Worm (Caenorhabditis elegans) whole organism, early embryonic: ENCODE data around the gene C45G9.5.
"Not testable (repeated sequence)": the region's sequence is repeated elsewhere in the genome, so short reads cannot be mapped to it uniquely, and the experiment has no call there.

ENCODE experiments used
- B0310.2 ChIP-seq: sonication (generic microtip); optimal IDR thresholded peaks from 2 replicates; lab custom pipeline; 2016; ENCODE audit warnings: mild to moderate bottlenecking, missing genetic modification characterization, missing compliant biosample characterization
- F13C5.2 ChIP-seq: sonication (generic microtip); optimal IDR thresholded peaks from 2 replicates; lab custom pipeline; 2017; ENCODE audit warnings: mild to moderate bottlenecking, missing genetic modification characterization, inconsistent platforms, missing compliant biosample characterization
- aly-1 ChIP-seq: sonication (generic microtip); optimal IDR thresholded peaks from 2 replicates; lab custom pipeline; 2016; ENCODE audit warnings: missing genetic modification characterization, missing compliant biosample characterization
- ama-1 ChIP-seq: fragments of 150-350 bp; optimal IDR thresholded peaks from 2 replicates; lab custom pipeline; 2014
- ceh-13 ChIP-seq: fragments of 200-800 bp; sonication (Bioruptor generic); optimal IDR thresholded peaks from 2 replicates; lab custom pipeline; 2018; ENCODE audit warnings: mild to moderate bottlenecking, missing genetic modification characterization, missing compliant biosample characterization
- ceh-36 ChIP-seq: sonication (generic microtip); optimal IDR thresholded peaks from 2 replicates; lab custom pipeline; 2016; ENCODE audit warnings: missing genetic modification characterization, inconsistent platforms, missing compliant biosample characterization
- ets-7 ChIP-seq: sonication (generic microtip); optimal IDR thresholded peaks from 2 replicates; lab custom pipeline; 2016; ENCODE audit warnings: missing genotype, missing genetic modification characterization, missing compliant biosample characterization
- flt-1 ChIP-seq: fragments of 200-800 bp; sonication (Bioruptor generic); IDR thresholded peaks from 2 replicates; pipeline ENCODE4 v1.3.6; 2022; ENCODE audit warnings: missing genetic modification characterization, missing compliant biosample characterization
- hmbx-1 ChIP-seq: sonication (generic microtip); optimal IDR thresholded peaks from 2 replicates; lab custom pipeline; 2016; ENCODE audit warnings: mild to moderate bottlenecking, missing genetic modification characterization, missing compliant biosample characterization
- hmg-4 ChIP-seq: fragments of 200-800 bp; sonication (Bioruptor generic); optimal IDR thresholded peaks from 2 replicates; lab custom pipeline; 2018; ENCODE audit warnings: mild to moderate bottlenecking, missing genetic modification characterization, missing compliant biosample characterization
- hnd-1 ChIP-seq: sonication (generic microtip); optimal IDR thresholded peaks from 2 replicates; lab custom pipeline; 2016; ENCODE audit warnings: missing genetic modification characterization, missing compliant biosample characterization
- pes-1 ChIP-seq: fragments of 200-800 bp; sonication (Bioruptor generic); IDR thresholded peaks from 2 replicates; pipeline ENCODE4 v1.3.6; 2022; ENCODE audit warnings: missing genetic modification reagents, missing genetic modification characterization, missing compliant biosample characterization
- scrt-1 ChIP-seq: fragments of 200-800 bp; sonication (Bioruptor generic); IDR thresholded peaks from 2 replicates; pipeline ENCODE4 v1.3.6; 2022; ENCODE audit warnings: missing genetic modification characterization, missing compliant biosample characterization
- sea-1 ChIP-seq: fragments of 200-800 bp; sonication (Bioruptor generic); conservative IDR thresholded peaks from 2 replicates; pipeline ENCODE4 v1.3.6; 2022; ENCODE audit warnings: missing genetic modification characterization, missing compliant biosample characterization
- tbx-11 ChIP-seq: fragments of 200-800 bp; sonication (Bioruptor generic); IDR thresholded peaks from 2 replicates; pipeline ENCODE4 v1.3.6; 2022; ENCODE audit warnings: missing genetic modification characterization, missing compliant biosample characterization
- tbx-37 ChIP-seq: fragments of 200-800 bp; sonication (Bioruptor generic); conservative IDR thresholded peaks from 2 replicates; pipeline ENCODE4 v1.3.6; 2022; ENCODE audit warnings: missing genetic modification reagents, missing genetic modification characterization, missing compliant biosample characterization
- tra-4 ChIP-seq: sonication (generic microtip); optimal IDR thresholded peaks from 2 replicates; lab custom pipeline; 2017; ENCODE audit warnings: missing genetic modification characterization, missing compliant biosample characterization

C45G9.5 gene

ce11 chrIII:5053541-5053940, 5.6 kb downstream of the C45G9.5 start, which contains the start of gene C45G9.8:
Gene C45G9.8, minus strand, starts transcription at chrIII:5053641.
- TF ChIP-seq ama-1 (lab: Kevin White, UChicago) = no peak
- TF ChIP-seq pes-1 (GFP tag; lab: Robert Waterston, UW) = no peak
- TF ChIP-seq ceh-36 (tag; lab: Kevin White, UChicago) = no peak
- no peak for TF ChIP-seq sea-1 (GFP tag; lab: Robert Waterston, UW)
- TF ChIP-seq flt-1 (GFP tag; lab: Robert Waterston, UW) = no peak
- TF ChIP-seq hmg-4 (GFP tag; lab: Kevin White, UChicago) = no peak
- TF ChIP-seq tbx-11 = no peak
- TF ChIP-seq F13C5.2 (tag; lab: Kevin White, UChicago) = no peak
- no peak for TF ChIP-seq hnd-1 (tag; lab: Kevin White, UChicago)
- TF ChIP-seq aly-1 (tag; lab: Kevin White, UChicago) = no peak
- no peak for TF ChIP-seq scrt-1 (GFP tag; lab: Robert Waterston, UW)

- not testable (repeated sequence) for TF ChIP-seq pes-1 (GFP tag; lab: Robert Waterston, UW); ceh-13; tbx-11
These were observed 7.8 kb downstream of the C45G9.5 start, which contains the start of gene C45G9.9 for ce11 chrIII:5055709-5056108. Gene C45G9.9, minus strand, starts transcription at chrIII:5055809.

ce11 chrIII:5061798-5062197, 13.9 kb downstream of the C45G9.5 start, which contains the start of gene C45G9.10:
Gene C45G9.10, minus strand, starts transcription at chrIII:5061898.
- TF ChIP-seq hmbx-1 (tag; lab: Kevin White, UChicago) (no peak), aly-1 (tag; lab: Kevin White, UChicago) (no peak), ama-1 (lab: Kevin White, UChicago) (no peak), pes-1 (GFP tag; lab: Robert Waterston, UW) (no peak), hmg-4 (GFP tag; lab: Kevin White, UChicago) (no peak), ets-7 (tag; lab: Kevin White, UChicago) (no peak), scrt-1 (GFP tag; lab: Robert Waterston, UW) (no peak), ceh-13 (no peak), tra-4 (tag; lab: Kevin White, UChicago) (no peak), flt-1 (GFP tag; lab: Robert Waterston, UW) (no peak), B0310.2 (tag; lab: Kevin White, UChicago) (no peak), tbx-37 (GFP tag; lab: Robert Waterston, UW) (no peak), sea-1 (GFP tag; lab: Robert Waterston, UW) (no peak)

- not testable (repeated sequence) for TF ChIP-seq tra-4 (tag; lab: Kevin White, UChicago); tbx-11; sea-1 (GFP tag; lab: Robert Waterston, UW)
These were observed 14.5 kb downstream of the C45G9.5 start, which contains the start of gene C45G9.4 for ce11 chrIII:5062406-5062805. Gene C45G9.4, plus strand, starts transcription at chrIII:5062706.

ce11 chrIII:5068675-5069233, 20.8 kb downstream of the C45G9.5 start, which contains the start of the genes C45G9.11 and C45G9.2:
Gene C45G9.11, minus strand, starts transcription at chrIII:5068725.
Gene C45G9.2, plus strand, starts transcription at chrIII:5069066.
- TF ChIP-seq ama-1 (lab: Kevin White, UChicago) (no peak), F13C5.2 (tag; lab: Kevin White, UChicago) (peak; percentile 59), flt-1 (GFP tag; lab: Robert Waterston, UW) (0 out of 2 replicates have a peak, but pooled peaks have one; percentile 21), tbx-37 (GFP tag; lab: Robert Waterston, UW) (peak; percentile 82; the same call in 1 of the 2 replicates), tra-4 (tag; lab: Kevin White, UChicago) (no peak), sea-1 (GFP tag; lab: Robert Waterston, UW) (no peak)

ce11 chrIII:5071509-5071908, 23.6 kb downstream of the C45G9.5 start, which contains the start of gene C45G9.12:
Gene C45G9.12, minus strand, starts transcription at chrIII:5071609.
- TF ChIP-seq ama-1 (lab: Kevin White, UChicago) = no peak
- no peak for TF ChIP-seq hnd-1 (tag; lab: Kevin White, UChicago)
- no peak for TF ChIP-seq B0310.2 (tag; lab: Kevin White, UChicago)
- no peak for TF ChIP-seq tbx-11
- no peak for TF ChIP-seq ceh-36 (tag; lab: Kevin White, UChicago)
- no peak for TF ChIP-seq hmg-4 (GFP tag; lab: Kevin White, UChicago)
- TF ChIP-seq aly-1 (tag; lab: Kevin White, UChicago) = no peak
- TF ChIP-seq scrt-1 (GFP tag; lab: Robert Waterston, UW) = no peak
- no peak for TF ChIP-seq sea-1 (GFP tag; lab: Robert Waterston, UW)
- no peak for TF ChIP-seq tbx-37 (GFP tag; lab: Robert Waterston, UW)
- no peak for TF ChIP-seq flt-1 (GFP tag; lab: Robert Waterston, UW)
- no peak for TF ChIP-seq F13C5.2 (tag; lab: Kevin White, UChicago)

ce11 chrIII:5074398-5074797, 26.5 kb downstream of the C45G9.5 start, which contains the start of gene ttbk-6:
Gene ttbk-6, plus strand, starts transcription at chrIII:5074698.
- no peak for TF ChIP-seq tbx-37 (GFP tag; lab: Robert Waterston, UW)
- no peak for TF ChIP-seq flt-1 (GFP tag; lab: Robert Waterston, UW)

ce11 chrIII:5076569-5076968, 28.7 kb downstream of the C45G9.5 start:
- no peak for TF ChIP-seq B0310.2 (tag; lab: Kevin White, UChicago)
- no peak for TF ChIP-seq scrt-1 (GFP tag; lab: Robert Waterston, UW)
- no peak for TF ChIP-seq hmbx-1 (tag; lab: Kevin White, UChicago)
- TF ChIP-seq flt-1 (GFP tag; lab: Robert Waterston, UW) = no peak
- TF ChIP-seq aly-1 (tag; lab: Kevin White, UChicago) = no peak
- no peak for TF ChIP-seq tra-4 (tag; lab: Kevin White, UChicago)
- TF ChIP-seq tbx-11 = no peak
- TF ChIP-seq hmg-4 (GFP tag; lab: Kevin White, UChicago) = no peak
- no peak for TF ChIP-seq hnd-1 (tag; lab: Kevin White, UChicago)
- no peak for TF ChIP-seq ceh-36 (tag; lab: Kevin White, UChicago)
- TF ChIP-seq ama-1 (lab: Kevin White, UChicago) = no peak
- no peak for TF ChIP-seq ets-7 (tag; lab: Kevin White, UChicago)
- no peak for TF ChIP-seq pes-1 (GFP tag; lab: Robert Waterston, UW)
- no peak for TF ChIP-seq ceh-13
- no peak for TF ChIP-seq F13C5.2 (tag; lab: Kevin White, UChicago)
- TF ChIP-seq tbx-37 (GFP tag; lab: Robert Waterston, UW) = no peak
- TF ChIP-seq sea-1 (GFP tag; lab: Robert Waterston, UW) = no peak
